Fruit fly (Drosophila melanogaster): ENCODE measurements around the gene Rox8.

Gene Rox8

dm6 chr3R:24050690-24051440 lies 2.8 kb upstream of the Rox8 start, which contains the start of the genes Atg6 and Pisd:
Atg6 (minus strand) TSS chr3R:24050782.
Pisd (plus strand) TSS chr3R:24050783.
- TF ChIP-seq noc (tag; optimal IDR thresholded peaks at IDR 0.05), result peak; percentile 49

dm6 chr3R:24047226-24047976 lies 664 bp downstream of the Rox8 start, which contains the start of gene CG5986:
CG5986 (plus strand) TSS chr3R:24047790.
- no peak for TF ChIP-seq noc (tag; optimal IDR thresholded peaks at IDR 0.05)

- TF ChIP-seq noc (tag; optimal IDR thresholded peaks at IDR 0.05), result peak; percentile 41
These were observed 1.4 kb downstream of the Rox8 start for dm6 chr3R:24046580-24047225.

dm6 chr3R:24038736-24039556 lies 9.1 kb downstream of the Rox8 start, which contains the start of gene Miro:
Miro (minus strand) TSS chr3R:24038847.
- TF ChIP-seq noc (tag; optimal IDR thresholded peaks at IDR 0.05), result no peak

DNA sequence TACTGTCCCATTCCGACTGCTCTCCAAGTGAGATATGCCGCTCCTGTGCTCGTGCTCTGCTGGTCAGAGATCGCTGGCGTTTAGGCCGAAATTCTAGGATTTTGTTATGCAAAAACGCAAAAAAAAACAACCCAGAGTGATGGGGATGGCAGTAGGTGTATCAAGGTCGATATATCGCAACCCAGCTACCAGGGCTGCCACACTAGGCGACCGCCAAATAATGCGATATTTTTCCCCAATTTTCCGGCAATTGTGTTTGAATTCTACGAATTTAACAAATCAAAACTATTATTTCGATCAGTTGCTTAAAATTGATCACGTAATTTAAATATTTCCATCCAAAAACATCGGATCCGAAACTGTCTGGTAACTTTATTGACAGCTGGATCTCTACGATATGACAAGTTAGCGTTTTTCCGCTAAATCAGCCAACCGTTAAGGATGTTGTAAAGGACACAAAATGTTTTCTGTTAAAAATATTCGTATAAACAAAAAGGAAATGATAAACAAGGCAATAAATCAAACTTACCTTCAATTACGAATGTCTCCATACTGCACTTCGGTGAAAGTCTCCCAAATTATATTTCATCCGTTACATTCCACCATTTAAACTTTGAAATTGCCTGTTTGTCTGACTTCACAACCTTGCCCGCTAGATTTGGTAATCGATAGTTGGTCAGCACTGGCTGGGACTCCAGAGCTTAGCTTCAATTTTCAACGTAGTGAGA lies 10.4 kb downstream of the Rox8 start, which contains the start of gene spas:
spas (plus strand) TSS at position 678 of the 728 bp plus-strand sequence.
- peak; percentile 10 for TF ChIP-seq noc (tag; optimal IDR thresholded peaks at IDR 0.05)

DNA sequence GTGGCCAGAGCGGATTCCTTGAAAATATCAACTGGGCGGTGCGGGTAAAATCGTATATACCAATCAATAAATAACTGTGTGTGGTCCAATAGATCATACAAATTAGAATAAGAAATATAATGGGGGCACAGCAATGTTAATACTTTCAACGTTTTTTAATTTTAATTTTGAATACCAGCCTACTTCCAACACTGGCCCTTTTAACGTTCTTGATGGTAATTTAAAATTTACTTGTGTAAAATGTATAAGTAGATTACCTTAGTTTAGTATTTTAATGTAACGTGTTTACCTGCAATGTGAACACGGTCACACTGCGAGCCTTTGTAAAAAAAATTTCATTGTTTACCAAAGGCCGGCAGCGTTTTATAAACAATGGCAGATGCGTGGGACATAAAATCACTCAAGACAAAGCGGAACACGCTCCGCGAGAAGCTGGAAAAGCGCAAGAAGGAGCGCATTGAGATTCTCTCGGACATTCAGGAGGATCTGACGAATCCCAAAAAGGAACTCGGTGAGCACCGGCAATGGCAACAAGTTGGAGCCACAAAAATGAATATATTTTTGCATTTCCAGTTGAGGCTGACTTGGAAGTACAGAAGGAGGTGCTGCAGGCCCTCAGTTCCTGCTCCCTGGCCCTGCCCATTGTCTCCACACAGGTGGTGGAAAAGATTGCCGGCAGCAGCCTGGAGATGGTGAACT lies 16.1 kb downstream of the Rox8 start, which contains the start of the genes KrT95D and Mettl3:
KrT95D (minus strand) TSS at position 3 of the 699 bp plus-strand sequence.
Mettl3 (plus strand) TSS at position 333 of the 699 bp plus-strand sequence.
- TF ChIP-seq noc (tag; optimal IDR thresholded peaks at IDR 0.05), result no peak

dm6 chr3R:24031019-24031824 lies 16.8 kb downstream of the Rox8 start:
- peak; percentile 14 for TF ChIP-seq noc (tag; optimal IDR thresholded peaks at IDR 0.05)

DNA sequence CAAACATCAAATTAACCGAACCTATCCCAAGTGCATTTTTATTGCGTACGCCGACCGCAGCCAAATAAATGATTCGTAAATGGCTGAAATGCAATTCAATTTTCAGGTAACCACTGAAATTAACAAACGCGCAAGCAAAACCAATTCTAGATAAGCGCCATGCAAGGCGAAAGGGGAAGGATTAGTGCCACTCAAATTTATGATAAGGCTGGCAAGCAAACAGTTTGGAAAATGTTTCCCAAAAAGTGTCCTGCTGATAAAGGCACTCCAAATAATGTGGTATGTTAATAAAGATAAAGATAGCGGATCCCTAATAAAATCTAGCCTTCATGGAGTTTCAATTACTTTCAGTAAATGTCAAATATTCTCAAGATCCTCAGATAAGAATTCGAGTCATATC lies 20.8 kb downstream of the Rox8 start:
- no peak for TF ChIP-seq noc (tag; optimal IDR thresholded peaks at IDR 0.05)

dm6 chr3R:24026503-24026902 lies 21.6 kb downstream of the Rox8 start:
- TF ChIP-seq noc (tag; optimal IDR thresholded peaks at IDR 0.05), result no peak

DNA sequence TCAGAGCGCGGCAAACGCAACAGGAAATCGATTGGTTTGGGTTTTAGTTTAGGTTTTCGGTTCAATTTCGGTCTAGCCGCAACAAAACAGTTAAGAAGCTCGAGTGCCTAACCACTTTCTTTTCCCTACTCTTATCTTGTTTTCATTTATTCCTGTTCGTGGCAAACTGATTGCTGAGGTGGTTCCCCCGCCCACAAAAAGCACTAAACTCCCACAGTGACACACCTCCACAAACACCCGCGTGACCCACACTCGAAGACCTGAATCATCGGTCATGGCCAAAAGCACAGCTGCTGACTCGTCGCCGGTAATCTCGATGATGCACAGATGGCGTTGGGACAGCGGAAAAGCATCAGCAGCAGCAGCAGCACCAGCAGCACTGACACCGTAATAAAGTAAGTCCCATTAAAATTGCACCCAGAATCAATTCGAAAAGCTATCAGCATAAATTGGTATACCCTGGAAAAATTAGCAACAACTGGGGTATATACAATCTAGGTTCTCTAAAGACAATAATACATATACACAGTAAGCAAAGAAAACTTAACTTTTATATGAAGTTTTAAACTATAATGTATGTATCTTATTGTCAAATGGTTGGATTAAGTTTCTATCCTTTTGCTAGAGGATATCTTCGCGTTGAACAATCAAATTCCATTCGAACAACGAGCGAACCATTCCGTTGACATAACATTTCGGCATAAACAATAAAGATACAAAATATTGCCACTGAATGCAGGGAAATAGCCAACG lies 22.2 kb downstream of the Rox8 start:
- TF ChIP-seq noc (tag; optimal IDR thresholded peaks at IDR 0.05), result no peak

DNA sequence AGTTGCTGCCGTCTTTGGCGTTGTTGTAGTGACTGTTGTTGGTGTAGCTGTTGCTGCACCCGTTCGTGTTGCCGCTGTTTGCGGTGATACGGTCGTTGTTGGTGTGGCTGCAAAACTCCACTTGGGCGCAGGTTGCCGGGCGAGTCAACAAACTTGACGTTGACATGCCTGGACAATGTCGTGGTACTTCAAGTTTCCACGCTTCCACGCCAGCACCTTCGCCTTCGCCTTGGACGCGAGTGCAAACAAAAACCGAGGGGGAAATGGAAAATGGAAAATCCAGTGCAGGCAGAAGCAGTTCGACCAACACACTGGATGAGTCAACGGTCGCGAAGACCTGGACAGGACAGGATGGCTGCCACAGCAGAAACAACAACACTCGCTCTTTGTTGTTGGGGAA lies 23.4 kb downstream of the Rox8 start:
- no peak for TF ChIP-seq noc (tag; optimal IDR thresholded peaks at IDR 0.05)

- no peak for TF ChIP-seq noc (tag; optimal IDR thresholded peaks at IDR 0.05)
These were observed 23.9 kb downstream of the Rox8 start for dm6 chr3R:24024123-24024522.

Measured in whole organism, larva.